Fruit fly (Drosophila melanogaster) whole organism, adult: ENCODE data around the gene Mat89Ba.

Source experiments
- CG11617 ChIP-seq: fragments of 200-800 bp; sonication (Bioruptor generic); optimal IDR thresholded peaks from 2 replicates; lab custom pipeline; 2017; ENCODE audit warnings: mild to moderate bottlenecking, missing biosample characterization, missing genetic modification reagents, missing genetic modification characterization
- CG12768 ChIP-seq: fragments of 200-800 bp; sonication (Bioruptor generic); optimal IDR thresholded peaks from 2 replicates; lab custom pipeline; 2017; ENCODE audit warnings: missing biosample characterization, missing genetic modification characterization, mild to moderate bottlenecking, moderate library complexity, missing genetic modification reagents
- CG7045 ChIP-seq: fragments of 200-800 bp; sonication (Bioruptor generic); optimal IDR thresholded peaks from 2 replicates; lab custom pipeline; 2017; ENCODE audit warnings: missing biosample characterization, mild to moderate bottlenecking, missing genetic modification characterization
- bab1 ChIP-seq: fragments of 200-800 bp; sonication (Bioruptor generic); optimal IDR thresholded peaks from 3 replicates; lab custom pipeline; 2019; ENCODE audit warnings: missing biosample characterization, mild to moderate bottlenecking, missing genetic modification characterization, moderate library complexity
- pad ChIP-seq: fragments of 200-800 bp; sonication (Bioruptor generic); optimal IDR thresholded peaks from 3 replicates; lab custom pipeline; 2017; ENCODE audit warnings: missing biosample characterization, missing genetic modification characterization, mild to moderate bottlenecking, moderate library complexity, missing genetic modification reagents
- tj ChIP-seq: fragments of 200-800 bp; sonication (Bioruptor generic); optimal IDR thresholded peaks from 3 replicates; lab custom pipeline; 2017; ENCODE audit warnings: missing biosample characterization, mild to moderate bottlenecking, missing genetic modification characterization, moderate library complexity

DNA sequence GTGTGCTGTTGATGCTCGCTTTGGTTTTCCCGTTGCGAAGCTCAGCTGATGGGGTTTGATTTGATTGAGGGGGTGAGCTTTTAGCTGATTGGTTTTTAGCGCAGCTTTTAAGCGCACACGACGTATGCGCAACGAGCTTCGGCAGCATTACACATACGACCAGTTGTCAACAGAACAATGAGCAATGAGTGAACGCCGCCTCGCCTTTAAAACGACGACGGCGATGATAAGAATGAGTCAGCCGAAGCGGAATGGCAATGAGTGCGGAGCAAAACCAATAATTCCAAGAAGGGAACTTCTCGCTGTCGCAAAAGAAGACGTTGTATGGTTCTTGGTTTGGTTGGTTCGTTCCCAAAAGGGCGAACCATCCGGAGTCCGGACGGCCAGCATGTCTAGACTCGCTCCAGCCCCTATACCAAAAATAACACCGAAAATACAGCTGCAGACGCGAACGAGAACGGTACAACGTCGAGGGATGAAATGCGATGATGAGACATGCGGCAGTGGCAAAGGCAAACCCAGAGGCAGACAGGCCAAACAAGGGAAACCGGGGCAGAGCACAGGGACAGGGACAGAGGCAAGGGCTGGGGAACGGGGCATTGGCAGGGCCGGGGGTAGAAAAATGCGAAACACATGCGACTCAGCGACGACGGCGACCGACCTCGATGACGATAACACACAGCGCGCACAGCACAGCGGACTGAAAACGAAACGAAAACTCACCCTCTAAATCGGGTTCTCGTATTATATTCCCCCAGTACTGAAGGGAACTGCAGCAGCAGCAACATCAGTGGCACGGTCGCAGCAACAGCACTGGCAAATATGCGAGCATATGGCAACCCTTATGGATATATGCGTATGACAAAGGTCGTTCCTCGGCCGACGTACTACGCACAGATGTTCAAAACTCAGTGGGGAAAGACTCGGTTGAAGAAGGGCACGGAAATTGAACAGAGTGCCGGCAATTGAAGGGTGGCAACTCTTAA is 17.3 kb downstream of the Mat89Ba start:
- TF ChIP-seq CG11617: no peak
- no peak for TF ChIP-seq bab1 (GFP tag; lab: Kevin White, UChicago)
- TF ChIP-seq tj: no peak
- peak; percentile 12 for TF ChIP-seq CG12768 (GFP tag; lab: Kevin White, UChicago)
- TF ChIP-seq CG7045 (GFP tag; lab: Kevin White, UChicago): no peak
- no peak for TF ChIP-seq pad (GFP tag; lab: Kevin White, UChicago)
